Worm (Caenorhabditis elegans) whole organism, L1 larva: ENCODE results near the gene decr-1.2.

Experiments
- C16A3.4 ChIP-seq: fragments of 150-350 bp; optimal IDR thresholded peaks from 2 replicates; lab custom pipeline; 2014; ENCODE audit warnings: missing biosample characterization, missing genetic modification characterization
- aha-1 ChIP-seq: fragments of 150-350 bp; optimal IDR thresholded peaks from 2 replicates; lab custom pipeline; 2014; ENCODE audit warnings: missing biosample characterization, missing genetic modification characterization
- alr-1 ChIP-seq: fragments of 200-800 bp; sonication (Bioruptor generic); optimal IDR thresholded peaks from 2 replicates; lab custom pipeline; 2018; ENCODE audit warnings: borderline replicate concordance, mild to moderate bottlenecking, missing genetic modification characterization, missing compliant biosample characterization
- ceh-88 ChIP-seq: fragments of 200-800 bp; sonication (Bioruptor generic); IDR thresholded peaks from 2 replicates; pipeline ENCODE4 v1.3.6; 2022; ENCODE audit warnings: missing genetic modification characterization, missing compliant biosample characterization
- ceh-90 ChIP-seq: sonication (generic microtip); optimal IDR thresholded peaks from 2 replicates; lab custom pipeline; 2016; ENCODE audit warnings: missing genetic modification characterization, missing compliant biosample characterization
- dpl-1 ChIP-seq, 3 experiments: fragments of 150-350 bp in 2 of 3; sonication (generic microtip) in 1 of 3; optimal IDR thresholded peaks; 2 replicates each; lab custom pipeline; 2014 to 2017; ENCODE audit warnings: missing biosample characterization in 3 of 3, missing genetic modification characterization in 3 of 3, missing genetic modification reagents in 3 of 3
- egl-13 ChIP-seq: sonication (generic microtip); optimal IDR thresholded peaks from 2 replicates; lab custom pipeline; 2016; ENCODE audit warnings: missing genotype, missing genetic modification reagents, missing genetic modification characterization, missing compliant biosample characterization
- egl-27 ChIP-seq, 2 experiments: fragments of 150-350 bp in 1 of 2; sonication (generic microtip); optimal IDR thresholded peaks; 3 replicates each; lab custom pipeline; 2017 to 2018; ENCODE audit warnings: missing biosample characterization in 2 of 2, missing genetic modification characterization in 2 of 2, missing genetic modification reagents in 2 of 2
- elt-2 ChIP-seq: sonication (generic microtip); optimal IDR thresholded peaks from 2 replicates; lab custom pipeline; 2016; ENCODE audit warnings: missing genetic modification characterization, mild to moderate bottlenecking, inconsistent platforms, missing compliant biosample characterization, missing genetic modification reagents
- ets-5 ChIP-seq: fragments of 200-800 bp; sonication (Bioruptor generic); IDR thresholded peaks from 2 replicates; pipeline ENCODE4 v1.3.6; 2022; ENCODE audit warnings: missing genetic modification characterization, missing compliant biosample characterization
- fkh-4 ChIP-seq: sonication (generic microtip); optimal IDR thresholded peaks from 2 replicates; lab custom pipeline; 2016; ENCODE audit warnings: missing compliant biosample characterization, missing genetic modification characterization, borderline replicate concordance
- fos-1 ChIP-seq: fragments of 150-350 bp; optimal IDR thresholded peaks from 2 replicates; lab custom pipeline; 2014; ENCODE audit warnings: missing biosample characterization, missing genetic modification characterization
- grh-1 ChIP-seq: fragments of 200-800 bp; sonication (Bioruptor generic); IDR thresholded peaks from 2 replicates; pipeline ENCODE4 v1.3.6; 2022; ENCODE audit warnings: missing genetic modification reagents, missing genetic modification characterization, missing compliant biosample characterization
- hlh-17 ChIP-seq: fragments of 200-800 bp; sonication (Bioruptor generic); optimal IDR thresholded peaks from 2 replicates; lab custom pipeline; 2018; ENCODE audit warnings: missing genetic modification characterization, mild to moderate bottlenecking, missing compliant biosample characterization, moderate library complexity, borderline replicate concordance
- hpl-2 ChIP-seq: fragments of 150-350 bp; optimal IDR thresholded peaks from 2 replicates; lab custom pipeline; 2014; ENCODE audit warnings: missing biosample characterization, missing genetic modification reagents, missing genetic modification characterization
- jun-1 ChIP-seq: fragments of 150-350 bp; optimal IDR thresholded peaks from 2 replicates; lab custom pipeline; 2014; ENCODE audit warnings: missing biosample characterization, missing genetic modification reagents, missing genetic modification characterization
- lin-13 ChIP-seq: fragments of 150-350 bp; optimal IDR thresholded peaks from 2 replicates; lab custom pipeline; 2014; ENCODE audit warnings: missing biosample characterization, missing genetic modification reagents, missing genetic modification characterization
- lin-14 ChIP-seq: fragments of 200-800 bp; sonication (Bioruptor generic); optimal IDR thresholded peaks from 2 replicates; lab custom pipeline; 2018; ENCODE audit warnings: mild to moderate bottlenecking, missing genetic modification characterization, moderate library complexity, missing compliant biosample characterization
- lin-35 ChIP-seq, 2 experiments: fragments of 150-350 bp; optimal IDR thresholded peaks; 2 replicates each; lab custom pipeline; 2014; ENCODE audit warnings: missing biosample characterization in 2 of 2, missing genetic modification characterization in 2 of 2, missing genetic modification reagents in 2 of 2
- lin-39 ChIP-seq: fragments of 150-350 bp; optimal IDR thresholded peaks from 2 replicates; lab custom pipeline; 2014; ENCODE audit warnings: missing biosample characterization, missing genetic modification reagents, missing genetic modification characterization
- lsy-2 ChIP-seq, 2 experiments: fragments of 150-350 bp; optimal IDR thresholded peaks; 2 replicates each; lab custom pipeline; 2014; ENCODE audit warnings: missing biosample characterization in 2 of 2, missing genetic modification characterization in 2 of 2
- nhr-20 ChIP-seq: sonication (generic microtip); optimal IDR thresholded peaks from 2 replicates; lab custom pipeline; 2016; ENCODE audit warnings: mild to moderate bottlenecking, missing genetic modification characterization, missing compliant biosample characterization
- nhr-237 ChIP-seq: fragments of 150-350 bp; optimal IDR thresholded peaks from 2 replicates; lab custom pipeline; 2014; ENCODE audit warnings: missing biosample characterization, missing genetic modification characterization
- nhr-28 ChIP-seq: fragments of 150-350 bp; optimal IDR thresholded peaks from 2 replicates; lab custom pipeline; 2014; ENCODE audit warnings: missing biosample characterization, missing genetic modification characterization
- nhr-47 ChIP-seq: sonication (generic microtip); optimal IDR thresholded peaks from 2 replicates; lab custom pipeline; 2016; ENCODE audit warnings: mild to moderate bottlenecking, missing genetic modification characterization, moderate library complexity, missing compliant biosample characterization
- nhr-71 ChIP-seq: sonication (generic microtip); optimal IDR thresholded peaks from 2 replicates; lab custom pipeline; 2016; ENCODE audit warnings: mild to moderate bottlenecking, missing genetic modification characterization, moderate library complexity, missing compliant biosample characterization
- nhr-84 ChIP-seq: sonication (generic microtip); optimal IDR thresholded peaks from 2 replicates; lab custom pipeline; 2017; ENCODE audit warnings: missing biosample characterization, missing genetic modification characterization
- nhr-85 ChIP-seq: sonication (generic microtip); peaks from one replicate; lab custom pipeline; 2016; ENCODE audit warnings: missing genetic modification characterization, inconsistent platforms, missing compliant biosample characterization
- nhr-90 ChIP-seq: sonication (generic microtip); optimal IDR thresholded peaks from 2 replicates; lab custom pipeline; 2016; ENCODE audit warnings: mild to moderate bottlenecking, missing genetic modification characterization, missing compliant biosample characterization; ENCODE audit not compliant: poor library complexity
- pax-3 ChIP-seq: fragments of 200-800 bp; sonication (Bioruptor generic); optimal IDR thresholded peaks from 2 replicates; lab custom pipeline; 2018; ENCODE audit warnings: mild to moderate bottlenecking, missing genetic modification characterization, moderate library complexity, missing compliant biosample characterization
- pqm-1 ChIP-seq: sonication (generic microtip); optimal IDR thresholded peaks from 3 replicates; lab custom pipeline; 2017; ENCODE audit warnings: missing biosample characterization, missing genetic modification characterization
- rnt-1 ChIP-seq: sonication (generic microtip); optimal IDR thresholded peaks from 2 replicates; lab custom pipeline; 2016; ENCODE audit warnings: mild to moderate bottlenecking, missing genetic modification characterization, moderate library complexity, missing compliant biosample characterization
- sox-4 ChIP-seq: sonication (generic microtip); optimal IDR thresholded peaks from 2 replicates; lab custom pipeline; 2016; ENCODE audit warnings: missing genetic modification characterization, missing compliant biosample characterization
- tlp-1 ChIP-seq: fragments of 150-350 bp; optimal IDR thresholded peaks from 2 replicates; lab custom pipeline; 2014; ENCODE audit warnings: missing biosample characterization, missing genetic modification characterization
- unc-130 ChIP-seq: fragments of 150-350 bp; optimal IDR thresholded peaks from 2 replicates; lab custom pipeline; 2017; ENCODE audit warnings: missing biosample characterization, missing genetic modification characterization, inconsistent platforms
- xbp-1 ChIP-seq: sonication (generic microtip); optimal IDR thresholded peaks from 2 replicates; lab custom pipeline; 2016; ENCODE audit warnings: missing genetic modification characterization, missing compliant biosample characterization
- zip-4 ChIP-seq: fragments of 200-800 bp; sonication (Bioruptor generic); optimal IDR thresholded peaks from 2 replicates; lab custom pipeline; 2018; ENCODE audit warnings: mild to moderate bottlenecking, missing genetic modification characterization, moderate library complexity, missing compliant biosample characterization
- ztf-4 ChIP-seq: fragments of 150-350 bp; optimal IDR thresholded peaks from 2 replicates; lab custom pipeline; 2014; ENCODE audit warnings: missing biosample characterization, missing genetic modification characterization

Gene decr-1.2

DNA sequence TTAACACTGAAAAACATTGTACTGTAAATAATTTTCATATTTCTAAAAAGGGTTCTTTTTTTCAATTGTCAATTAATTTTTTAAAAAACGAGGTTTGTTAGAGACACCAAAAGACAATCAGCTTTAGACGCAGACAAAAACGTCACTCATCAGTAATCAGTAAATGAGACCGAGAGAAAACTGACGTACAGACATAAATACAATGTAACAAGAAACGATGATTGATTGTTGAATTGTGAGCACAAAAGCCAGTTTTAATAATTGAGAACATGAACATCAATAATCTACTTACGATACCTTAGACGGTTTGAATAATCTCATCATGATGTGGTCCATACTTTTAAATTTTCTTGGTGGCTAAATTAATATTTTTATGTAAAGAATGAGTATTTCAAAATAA, 38.7 kb upstream of the decr-1.2 start:
- TF ChIP-seq elt-2 (peak; percentile 14), sox-4 (tag; lab: Kevin White, UChicago) (no peak)

ce11 chrII:8508956-8509355, 36.5 kb upstream of the decr-1.2 start, which contains the start of gene T13H5.1:
Gene T13H5.1, minus strand, starts transcription at chrII:8509056.
- no peak for TF ChIP-seq lsy-2 (tag; optimal IDR thresholded peaks at IDR 0.05; lab: Kevin White, UChicago)
- no peak for TF ChIP-seq zip-4 (GFP tag; lab: Kevin White, UChicago)
- no peak for TF ChIP-seq nhr-84 (tag; lab: Kevin White, UChicago)
- no peak for TF ChIP-seq nhr-90
- TF ChIP-seq nhr-85 (tag; lab: Kevin White, UChicago) = no peak
- TF ChIP-seq pax-3 (tag; lab: Kevin White, UChicago) = no peak
- no peak for TF ChIP-seq dpl-1 (GFP tag; optimal IDR thresholded peaks at IDR 0.05; lab: Kevin White, UChicago)
- TF ChIP-seq ets-5 = no peak
- no peak for TF ChIP-seq jun-1
- no peak for TF ChIP-seq hlh-17 (GFP tag; lab: Kevin White, UChicago)
- no peak for TF ChIP-seq rnt-1 (tag; lab: Kevin White, UChicago)
- no peak for TF ChIP-seq alr-1 (tag; lab: Kevin White, UChicago)
- no peak for TF ChIP-seq lin-35 (GFP tag; optimal IDR thresholded peaks at IDR 0.05; lab: Kevin White, UChicago)
- TF ChIP-seq grh-1 = no peak
- TF ChIP-seq lin-39 (tag; lab: Kevin White, UChicago) = no peak
- TF ChIP-seq C16A3.4 (tag; lab: Kevin White, UChicago) = no peak
- TF ChIP-seq tlp-1 (tag; lab: Kevin White, UChicago) = no peak
- no peak for TF ChIP-seq ceh-90 (tag; lab: Kevin White, UChicago)
- no peak for TF ChIP-seq fos-1 (tag; lab: Kevin White, UChicago)
- no peak for TF ChIP-seq nhr-28

ce11 chrII:8514729-8515128, 30.7 kb upstream of the decr-1.2 start, which contains the start of gene ctg-2:
Gene ctg-2, plus strand, starts transcription at chrII:8515054.
- no peak for TF ChIP-seq lin-39 (tag; lab: Kevin White, UChicago)
- peak; percentile 15 for TF ChIP-seq lin-14 (GFP tag; lab: Kevin White, UChicago)
- TF ChIP-seq tlp-1 (tag; lab: Kevin White, UChicago) = no peak
- TF ChIP-seq aha-1 (tag; lab: Kevin White, UChicago) = no peak
- TF ChIP-seq ztf-4 = no peak
- no peak for TF ChIP-seq zip-4 (GFP tag; lab: Kevin White, UChicago)
- TF ChIP-seq sox-4 (tag; lab: Kevin White, UChicago) = no peak
- peak; percentile 15 for TF ChIP-seq jun-1
- TF ChIP-seq nhr-237 (tag; lab: Kevin White, UChicago) = no peak
- no peak for TF ChIP-seq pqm-1 (tag; lab: Kevin White, UChicago)
- peak; percentile 3 for TF ChIP-seq nhr-20 (tag; lab: Kevin White, UChicago)
- TF ChIP-seq ceh-88 (GFP tag; lab: Robert Waterston, UW) = no peak
- TF ChIP-seq xbp-1 (tag; lab: Kevin White, UChicago) = no peak
- no peak for TF ChIP-seq rnt-1 (tag; lab: Kevin White, UChicago)
- TF ChIP-seq ceh-90 (tag; lab: Kevin White, UChicago) = no peak
- no peak for TF ChIP-seq fkh-4 (tag; lab: Kevin White, UChicago)
- no peak for TF ChIP-seq unc-130 (tag; lab: Kevin White, UChicago)
- TF ChIP-seq nhr-71 = no peak
- TF ChIP-seq nhr-28 = no peak
- no peak for TF ChIP-seq lin-13 (GFP tag; lab: Kevin White, UChicago)
- no peak for TF ChIP-seq fos-1 (tag; lab: Kevin White, UChicago)
- peak; percentile 85 for TF ChIP-seq elt-2
- TF ChIP-seq hpl-2 = no peak
- TF ChIP-seq nhr-47 = no peak
- TF ChIP-seq egl-27 (tag; optimal IDR thresholded peaks at IDR 0.05; lab: Kevin White, UChicago) = no peak
- TF ChIP-seq egl-13 (tag; lab: Kevin White, UChicago) = no peak
